Fruit fly (Drosophila melanogaster): ENCODE results near the gene CG8661.

Gene CG8661

dm6 chrX:17274798-17275197 is 9.5 kb downstream of the CG8661 start (continued):
- TF ChIP-seq tna (GFP tag; IDR thresholded peaks at IDR 0.05; ENCODE audit: partially characterized antibody), result no peak
- no peak for TF ChIP-seq CG18599 (GFP tag; optimal IDR thresholded peaks at IDR 0.05)
- no peak for TF ChIP-seq CG13894 (tag; optimal IDR thresholded peaks at IDR 0.05)
- TF ChIP-seq CG8290 (GFP tag; optimal IDR thresholded peaks at IDR 0.05), result no peak
- no peak for TF ChIP-seq CG8290 (tag; optimal IDR thresholded peaks at IDR 0.05)

- TF ChIP-seq Elba2 (GFP tag; optimal IDR thresholded peaks at IDR 0.05) (peak; percentile 65), pho (GFP tag; optimal IDR thresholded peaks at IDR 0.05) (no peak)
Observed at dm6 chrX:17265402-17266028, 18.8 kb downstream of the CG8661 start.

- TF ChIP-seq CG8290 (GFP tag; optimal IDR thresholded peaks at IDR 0.05) (no peak), CG8290 (tag; optimal IDR thresholded peaks at IDR 0.05) (peak in 1 of 2 experiments; percentile 32), crp (GFP tag; optimal IDR thresholded peaks at IDR 0.05) (no peak), schlank (tag; optimal IDR thresholded peaks at IDR 0.05) (no peak), CG11247 (GFP tag; IDR thresholded peaks at IDR 0.05) (peak; percentile 94)
Observed at dm6 chrX:17262049-17262448, 22.3 kb downstream of the CG8661 start.

- TF ChIP-seq Blimp-1 (GFP tag; optimal IDR thresholded peaks at IDR 0.05) (peak; percentile 95), CG11504 (tag; optimal IDR thresholded peaks at IDR 0.05) (no peak), NC2β (GFP tag; optimal IDR thresholded peaks at IDR 0.05) (no peak), CG3726 (GFP tag; IDR thresholded peaks at IDR 0.05) (no peak), croc (GFP tag; conservative IDR thresholded peaks at IDR 0.05) (no peak), phol (tag; optimal IDR thresholded peaks at IDR 0.05) (no peak), CG10565 (GFP tag; optimal IDR thresholded peaks at IDR 0.05) (no peak), Usf (GFP tag; optimal IDR thresholded peaks at IDR 0.05) (no peak)
Observed at dm6 chrX:17255677-17256076, 28.6 kb downstream of the CG8661 start.

dm6 chrX:17254094-17254493 is 30.2 kb downstream of the CG8661 start:
- TF ChIP-seq Blimp-1 (GFP tag; optimal IDR thresholded peaks at IDR 0.05) (peak; percentile 56), CG11085 (GFP tag; IDR thresholded peaks at IDR 0.05) (no peak)

dm6 chrX:17249326-17249725 is 35.0 kb downstream of the CG8661 start, which contains the start of gene CG8675:
Gene CG8675 (minus strand): TSS chrX:17249502.
- TF ChIP-seq phol (tag; optimal IDR thresholded peaks at IDR 0.05), result peak; percentile 15
- no peak for TF ChIP-seq z (GFP tag; IDR thresholded peaks at IDR 0.05)
- TF ChIP-seq rib (GFP tag; IDR thresholded peaks at IDR 0.05), result no peak
- peak; percentile 65 for TF ChIP-seq CG4617 (GFP tag; optimal IDR thresholded peaks at IDR 0.05; ENCODE audit: borderline replicate concordance)
- TF ChIP-seq Dp (GFP tag; optimal IDR thresholded peaks at IDR 0.05), result peak; percentile 37
- peak; percentile 4 for TF ChIP-seq trem (tag; optimal IDR thresholded peaks at IDR 0.05)
- TF ChIP-seq CG30020 (tag; optimal IDR thresholded peaks at IDR 0.05), result no peak
- no peak for TF ChIP-seq Mes4 (GFP tag; optimal IDR thresholded peaks at IDR 0.05)
- TF ChIP-seq Sox100B (GFP tag; optimal IDR thresholded peaks at IDR 0.05), result no peak
- TF ChIP-seq pho (GFP tag; optimal IDR thresholded peaks at IDR 0.05), result no peak
- peak; percentile 50 for TF ChIP-seq CG1603 (tag; optimal IDR thresholded peaks at IDR 0.05)
- 0 out of 3 replicates have a peak, but pooled peaks have one; percentile 43 for TF ChIP-seq HLH4C (GFP tag; IDR thresholded peaks at IDR 0.05; ENCODE audit: partially characterized antibody)
- TF ChIP-seq CG12659 (GFP tag; optimal IDR thresholded peaks at IDR 0.05), result peak; percentile 2
- TF ChIP-seq MESR4 (GFP tag; optimal IDR thresholded peaks at IDR 0.05), result peak; percentile 52
- TF ChIP-seq Scr (GFP tag; IDR thresholded peaks at IDR 0.05; ENCODE audit: partially characterized antibody), result 0 out of 2 replicates have a peak, but pooled peaks have one; percentile 27
- peak; percentile 81 for TF ChIP-seq cad (GFP tag; optimal IDR thresholded peaks at IDR 0.05)
- TF ChIP-seq en (GFP tag; optimal IDR thresholded peaks at IDR 0.05), result no peak
- TF ChIP-seq ewg (GFP tag; optimal IDR thresholded peaks at IDR 0.05), result peak; percentile 85
- no peak for TF ChIP-seq Atf3 (GFP tag; optimal IDR thresholded peaks at IDR 0.05)
- peak; percentile 26 for TF ChIP-seq CG15514 (GFP tag; optimal IDR thresholded peaks at IDR 0.05)
- 0 out of 2 replicates have a peak, but pooled peaks have one; percentile 24 for TF ChIP-seq CG3847 (GFP tag; IDR thresholded peaks at IDR 0.05)
- TF ChIP-seq Hey (tag; optimal IDR thresholded peaks at IDR 0.05), result peak; percentile 18
- TF ChIP-seq slp2 (GFP tag; optimal IDR thresholded peaks at IDR 0.05), result no peak
- TF ChIP-seq Dbx (GFP tag; IDR thresholded peaks at IDR 0.05), result no peak
